Worm (Caenorhabditis elegans) whole organism, L1 larva: ENCODE data around the gene hlh-12.

Experiments
- C34B4.2 ChIP-seq: sonication (generic microtip); optimal IDR thresholded peaks from 2 replicates; lab custom pipeline; 2017; ENCODE audit warnings: mild to moderate bottlenecking, missing genetic modification characterization, missing compliant biosample characterization
- F16B12.6 ChIP-seq: fragments of 150-350 bp; optimal IDR thresholded peaks from 2 replicates; lab custom pipeline; 2014; ENCODE audit warnings: missing biosample characterization, missing genetic modification characterization
- aha-1 ChIP-seq: fragments of 150-350 bp; optimal IDR thresholded peaks from 2 replicates; lab custom pipeline; 2014; ENCODE audit warnings: missing biosample characterization, missing genetic modification characterization
- ama-1 ChIP-seq: fragments of 150-350 bp; optimal IDR thresholded peaks from 2 replicates; lab custom pipeline; 2014
- blmp-1 ChIP-seq: fragments of 150-350 bp; optimal IDR thresholded peaks from 2 replicates; lab custom pipeline; 2014; ENCODE audit warnings: missing biosample characterization, missing genetic modification characterization
- ceh-8 ChIP-seq: fragments of 200-800 bp; sonication (Bioruptor generic); optimal IDR thresholded peaks from 2 replicates; lab custom pipeline; 2018; ENCODE audit warnings: mild to moderate bottlenecking, missing genetic modification characterization, moderate library complexity, missing compliant biosample characterization
- ceh-82 ChIP-seq, 3 experiments: fragments of 150-350 bp in 1 of 3; sonication (generic microtip) in 2 of 3; optimal IDR thresholded peaks; 2 replicates each; lab custom pipeline; 2014 to 2017; ENCODE audit warnings: missing biosample characterization in 3 of 3, missing genetic modification characterization in 3 of 3
- ceh-90 ChIP-seq: sonication (generic microtip); optimal IDR thresholded peaks from 2 replicates; lab custom pipeline; 2016; ENCODE audit warnings: missing genetic modification characterization, missing compliant biosample characterization
- ces-1 ChIP-seq: fragments of 150-350 bp; optimal IDR thresholded peaks from 2 replicates; lab custom pipeline; 2014; ENCODE audit warnings: missing biosample characterization, missing genetic modification reagents, missing genetic modification characterization
- dpl-1 ChIP-seq, 3 experiments: fragments of 150-350 bp in 2 of 3; sonication (generic microtip) in 1 of 3; optimal IDR thresholded peaks; 2 replicates each; lab custom pipeline; 2014 to 2017; ENCODE audit warnings: missing biosample characterization in 3 of 3, missing genetic modification characterization in 3 of 3, missing genetic modification reagents in 3 of 3
- dsc-1 ChIP-seq: sonication (generic microtip); optimal IDR thresholded peaks from 2 replicates; lab custom pipeline; 2016; ENCODE audit warnings: mild to moderate bottlenecking, missing genetic modification characterization, missing compliant biosample characterization
- efl-3 ChIP-seq: fragments of 200-800 bp; sonication (Bioruptor generic); optimal IDR thresholded peaks from 2 replicates; lab custom pipeline; 2018; ENCODE audit warnings: mild to moderate bottlenecking, missing genetic modification characterization, missing compliant biosample characterization
- egl-13 ChIP-seq: sonication (generic microtip); optimal IDR thresholded peaks from 2 replicates; lab custom pipeline; 2016; ENCODE audit warnings: missing genotype, missing genetic modification reagents, missing genetic modification characterization, missing compliant biosample characterization
- elt-3 ChIP-seq, 6 experiments: fragments of 150-350 bp in 1 of 6; sonication (generic microtip); optimal IDR thresholded peaks; 2 replicates each; lab custom pipeline; 2017 to 2018; ENCODE audit warnings: missing biosample characterization in 6 of 6, missing genetic modification characterization in 6 of 6, inconsistent platforms in 1 of 6
- ets-5 ChIP-seq: fragments of 200-800 bp; sonication (Bioruptor generic); IDR thresholded peaks from 2 replicates; pipeline ENCODE4 v1.3.6; 2022; ENCODE audit warnings: missing genetic modification characterization, missing compliant biosample characterization
- fkh-10 ChIP-seq: sonication (generic microtip); optimal IDR thresholded peaks from 2 replicates; lab custom pipeline; 2017; ENCODE audit warnings: missing biosample characterization, missing genetic modification reagents, missing genetic modification characterization
- fkh-4 ChIP-seq: sonication (generic microtip); optimal IDR thresholded peaks from 2 replicates; lab custom pipeline; 2016; ENCODE audit warnings: missing compliant biosample characterization, missing genetic modification characterization, borderline replicate concordance
- fkh-8 ChIP-seq: sonication (generic microtip); optimal IDR thresholded peaks from 2 replicates; lab custom pipeline; 2016; ENCODE audit warnings: mild to moderate bottlenecking, missing genetic modification characterization, missing compliant biosample characterization
- fos-1 ChIP-seq: fragments of 150-350 bp; optimal IDR thresholded peaks from 2 replicates; lab custom pipeline; 2014; ENCODE audit warnings: missing biosample characterization, missing genetic modification characterization
- hlh-4 ChIP-seq: sonication (generic microtip); optimal IDR thresholded peaks from 2 replicates; lab custom pipeline; 2016; ENCODE audit warnings: mild to moderate bottlenecking, missing genetic modification characterization, missing compliant biosample characterization
- hpl-2 ChIP-seq: fragments of 150-350 bp; optimal IDR thresholded peaks from 2 replicates; lab custom pipeline; 2014; ENCODE audit warnings: missing biosample characterization, missing genetic modification reagents, missing genetic modification characterization
- isw-1 ChIP-seq: fragments of 200-800 bp; sonication (Bioruptor generic); IDR thresholded peaks from 2 replicates; pipeline ENCODE4 v1.3.6; 2022; ENCODE audit warnings: missing genetic modification characterization, missing compliant biosample characterization
- lin-14 ChIP-seq: fragments of 200-800 bp; sonication (Bioruptor generic); optimal IDR thresholded peaks from 2 replicates; lab custom pipeline; 2018; ENCODE audit warnings: mild to moderate bottlenecking, missing genetic modification characterization, moderate library complexity, missing compliant biosample characterization
- lin-39 ChIP-seq: fragments of 150-350 bp; optimal IDR thresholded peaks from 2 replicates; lab custom pipeline; 2014; ENCODE audit warnings: missing biosample characterization, missing genetic modification reagents, missing genetic modification characterization
- lir-3 ChIP-seq: sonication (generic microtip); optimal IDR thresholded peaks from 2 replicates; lab custom pipeline; 2016; ENCODE audit warnings: mild to moderate bottlenecking, missing genetic modification characterization, moderate library complexity, missing compliant biosample characterization; ENCODE audit not compliant: poor library complexity
- mdl-1 ChIP-seq, 2 experiments: fragments of 150-350 bp; optimal IDR thresholded peaks; 2 replicates each; lab custom pipeline; 2014 to 2017; ENCODE audit warnings: missing biosample characterization in 2 of 2, missing genetic modification characterization in 2 of 2, inconsistent platforms in 1 of 2
- mef-2 ChIP-seq: fragments of 150-350 bp; optimal IDR thresholded peaks from 2 replicates; lab custom pipeline; 2014; ENCODE audit warnings: missing biosample characterization, missing genetic modification characterization
- mep-1 ChIP-seq: fragments of 150-350 bp; optimal IDR thresholded peaks from 2 replicates; lab custom pipeline; 2014; ENCODE audit warnings: missing biosample characterization, missing genetic modification characterization
- nhr-11 ChIP-seq: fragments of 150-350 bp; optimal IDR thresholded peaks from 2 replicates; lab custom pipeline; 2014; ENCODE audit warnings: missing biosample characterization, missing genetic modification characterization
- nhr-19 ChIP-seq: fragments of 200-800 bp; sonication (Bioruptor generic); conservative IDR thresholded peaks from 2 replicates; pipeline ENCODE4 v1.3.6; 2022; ENCODE audit warnings: missing genetic modification characterization, missing compliant biosample characterization
- nhr-237 ChIP-seq: fragments of 150-350 bp; optimal IDR thresholded peaks from 2 replicates; lab custom pipeline; 2014; ENCODE audit warnings: missing biosample characterization, missing genetic modification characterization
- nhr-71 ChIP-seq: sonication (generic microtip); optimal IDR thresholded peaks from 2 replicates; lab custom pipeline; 2016; ENCODE audit warnings: mild to moderate bottlenecking, missing genetic modification characterization, moderate library complexity, missing compliant biosample characterization
- nhr-76 ChIP-seq: sonication (generic microtip); optimal IDR thresholded peaks from 2 replicates; lab custom pipeline; 2017; ENCODE audit warnings: missing biosample characterization, missing genetic modification characterization
- nhr-84 ChIP-seq: sonication (generic microtip); optimal IDR thresholded peaks from 2 replicates; lab custom pipeline; 2017; ENCODE audit warnings: missing biosample characterization, missing genetic modification characterization
- nhr-85 ChIP-seq: sonication (generic microtip); peaks from one replicate; lab custom pipeline; 2016; ENCODE audit warnings: missing genetic modification characterization, inconsistent platforms, missing compliant biosample characterization
- pag-3 ChIP-seq: sonication (generic microtip); optimal IDR thresholded peaks from 2 replicates; lab custom pipeline; 2017; ENCODE audit warnings: missing genetic modification characterization, mild to moderate bottlenecking, missing compliant biosample characterization, antibody characterized with exemption, borderline replicate concordance; ENCODE audit not compliant: insufficient read depth
- pax-3 ChIP-seq: fragments of 200-800 bp; sonication (Bioruptor generic); optimal IDR thresholded peaks from 2 replicates; lab custom pipeline; 2018; ENCODE audit warnings: mild to moderate bottlenecking, missing genetic modification characterization, moderate library complexity, missing compliant biosample characterization
- pqm-1 ChIP-seq: sonication (generic microtip); optimal IDR thresholded peaks from 3 replicates; lab custom pipeline; 2017; ENCODE audit warnings: missing biosample characterization, missing genetic modification characterization
- rnt-1 ChIP-seq: sonication (generic microtip); optimal IDR thresholded peaks from 2 replicates; lab custom pipeline; 2016; ENCODE audit warnings: mild to moderate bottlenecking, missing genetic modification characterization, moderate library complexity, missing compliant biosample characterization
- skn-1 ChIP-seq: fragments of 150-350 bp; optimal IDR thresholded peaks from 2 replicates; lab custom pipeline; 2014; ENCODE audit warnings: missing biosample characterization, missing genetic modification characterization
- snpc-4 ChIP-seq: fragments of 150-350 bp; optimal IDR thresholded peaks from 2 replicates; lab custom pipeline; 2014; ENCODE audit warnings: missing biosample characterization, missing genetic modification characterization
- snu-23 ChIP-seq: sonication (generic microtip); optimal IDR thresholded peaks from 2 replicates; lab custom pipeline; 2016; ENCODE audit warnings: missing genetic modification characterization, missing compliant biosample characterization
- sup-37 ChIP-seq: fragments of 200-800 bp; sonication (Bioruptor generic); optimal IDR thresholded peaks from 2 replicates; lab custom pipeline; 2018; ENCODE audit warnings: mild to moderate bottlenecking, missing genetic modification characterization, missing compliant biosample characterization
- swsn-7 ChIP-seq: sonication (generic microtip); optimal IDR thresholded peaks from 2 replicates; lab custom pipeline; 2016; ENCODE audit warnings: missing genetic modification characterization, missing compliant biosample characterization
- tbx-2 ChIP-seq: sonication (generic microtip); optimal IDR thresholded peaks from 2 replicates; lab custom pipeline; 2016; ENCODE audit warnings: missing genetic modification characterization, missing compliant biosample characterization
- unc-130 ChIP-seq: fragments of 150-350 bp; optimal IDR thresholded peaks from 2 replicates; lab custom pipeline; 2017; ENCODE audit warnings: missing biosample characterization, missing genetic modification characterization, inconsistent platforms
- unc-30 ChIP-seq: sonication (generic microtip); optimal IDR thresholded peaks from 2 replicates; lab custom pipeline; 2017; ENCODE audit warnings: missing biosample characterization, missing genetic modification characterization
- unc-98 ChIP-seq: fragments of 200-800 bp; sonication (Bioruptor generic); IDR thresholded peaks from 2 replicates; pipeline ENCODE4 v1.3.6; 2022; ENCODE audit warnings: missing genetic modification characterization, missing compliant biosample characterization
- vab-15 ChIP-seq: sonication (generic microtip); optimal IDR thresholded peaks from 2 replicates; lab custom pipeline; 2017; ENCODE audit warnings: missing genotype, mild to moderate bottlenecking, missing genetic modification characterization, missing compliant biosample characterization
- xbp-1 ChIP-seq: sonication (generic microtip); optimal IDR thresholded peaks from 2 replicates; lab custom pipeline; 2016; ENCODE audit warnings: missing genetic modification characterization, missing compliant biosample characterization
- zip-4 ChIP-seq: fragments of 200-800 bp; sonication (Bioruptor generic); optimal IDR thresholded peaks from 2 replicates; lab custom pipeline; 2018; ENCODE audit warnings: mild to moderate bottlenecking, missing genetic modification characterization, moderate library complexity, missing compliant biosample characterization
- ztf-11 ChIP-seq, 2 experiments: sonication (generic microtip); optimal IDR thresholded peaks; 2 replicates each; lab custom pipeline; 2016 to 2017; ENCODE audit warnings: missing genetic modification characterization in 2 of 2, missing biosample characterization in 1 of 2, missing compliant biosample characterization in 1 of 2
- ztf-4 ChIP-seq: fragments of 150-350 bp; optimal IDR thresholded peaks from 2 replicates; lab custom pipeline; 2014; ENCODE audit warnings: missing biosample characterization, missing genetic modification characterization

The hlh-12 gene

ce11 chrIV:8432709-8433108 is 46.5 kb downstream of the hlh-12 start, which contains the start of the genes T26A8.4 and pdtf-1 (continued):
- TF ChIP-seq zip-4 (peak; percentile 29), mep-1 (tag; lab: Kevin White, UChicago) (peak; percentile 95), pag-3 (tag; lab: Kevin White, UChicago) (no peak), fkh-10 (GFP tag; lab: Kevin White, UChicago) (peak; percentile 86), rnt-1 (tag; lab: Kevin White, UChicago) (peak; percentile 94), blmp-1 (tag; lab: Kevin White, UChicago) (peak; percentile 87), nhr-19 (GFP tag; lab: Robert Waterston, UW) (peak; percentile 90), efl-3 (GFP tag; lab: Kevin White, UChicago) (no peak), ceh-90 (tag; lab: Kevin White, UChicago) (no peak), nhr-85 (tag; lab: Kevin White, UChicago) (peak; percentile 95), unc-30 (tag; lab: Kevin White, UChicago) (no peak), vab-15 (tag; lab: Kevin White, UChicago) (peak; percentile 24), mef-2 (tag; lab: Kevin White, UChicago) (peak; percentile 94), aha-1 (tag; lab: Kevin White, UChicago) (peak; percentile 57), snpc-4 (peak; percentile 95), hpl-2 (GFP tag; lab: Kevin White, UChicago) (peak; percentile 65), tbx-2 (tag; lab: Kevin White, UChicago) (peak; percentile 93), C34B4.2 (tag; lab: Kevin White, UChicago) (peak; percentile 57), swsn-7 (peak; percentile 92), skn-1 (tag; lab: Kevin White, UChicago) (peak; percentile 97), pqm-1 (tag; lab: Kevin White, UChicago) (no peak), ceh-8 (GFP tag; lab: Kevin White, UChicago) (peak; percentile 67), nhr-76 (tag; lab: Kevin White, UChicago) (no peak), elt-3 (tag; optimal IDR thresholded peaks at IDR 0.05; lab: Kevin White, UChicago) (peak in 5 of 6 experiments; percentile 66 to 93 (median 85)), egl-13 (tag; lab: Kevin White, UChicago) (peak; percentile 82), nhr-84 (tag; lab: Kevin White, UChicago) (no peak), xbp-1 (tag; lab: Kevin White, UChicago) (peak; percentile 95), dsc-1 (tag; lab: Kevin White, UChicago) (peak; percentile 82), ztf-4 (tag; lab: Kevin White, UChicago) (peak; percentile 92), ama-1 (lab: Kevin White, UChicago) (peak; percentile 94), fos-1 (tag; lab: Kevin White, UChicago) (peak; percentile 96), lin-14 (GFP tag; lab: Kevin White, UChicago) (peak; percentile 95), ceh-82 (tag; optimal IDR thresholded peaks at IDR 0.05; lab: Kevin White, UChicago) (peak; percentile 95 to 98 (median 96)), pax-3 (tag; lab: Kevin White, UChicago) (peak; percentile 82), ztf-11 (tag; optimal IDR thresholded peaks at IDR 0.05; lab: Kevin White, UChicago) (peak in 1 of 2 experiments; percentile 84), unc-98 (GFP tag; lab: Robert Waterston, UW) (no peak), hlh-4 (no peak), fkh-8 (tag; lab: Kevin White, UChicago) (peak; percentile 95), dpl-1 (GFP tag; optimal IDR thresholded peaks at IDR 0.05; lab: Kevin White, UChicago) (peak; percentile 81 to 84 (median 83)), isw-1 (GFP tag; lab: Robert Waterston, UW) (peak; percentile 91), fkh-4 (tag; lab: Kevin White, UChicago) (peak; percentile 16), lir-3 (peak; percentile 67), mdl-1 (tag; optimal IDR thresholded peaks at IDR 0.05; lab: Kevin White, UChicago) (peak; percentile 7 to 97), nhr-11 (tag; lab: Kevin White, UChicago) (peak; percentile 84), sup-37 (GFP tag; lab: Kevin White, UChicago) (no peak), lin-39 (peak; percentile 72), ces-1 (GFP tag; lab: Kevin White, UChicago) (no peak), unc-130 (tag; lab: Kevin White, UChicago) (peak; percentile 88), nhr-237 (tag; lab: Kevin White, UChicago) (peak; percentile 80), ets-5 (GFP tag; lab: Robert Waterston, UW) (no peak), snu-23 (GFP tag; lab: Kevin White, UChicago) (peak; percentile 96), nhr-71 (tag; lab: Kevin White, UChicago) (peak; percentile 97), F16B12.6 (tag; lab: Kevin White, UChicago) (peak; percentile 56)
